Worm (Caenorhabditis elegans) whole organism, young adult: Measurements from ENCODE around the gene nud-1.

ENCODE experiments used
- F23B12.7 ChIP-seq: sonication (generic microtip); optimal IDR thresholded peaks from 2 replicates; lab custom pipeline; 2017; ENCODE audit warnings: missing genetic modification characterization, mild to moderate bottlenecking, missing compliant biosample characterization, antibody characterized with exemption, moderate library complexity; ENCODE audit not compliant: insufficient read depth
- F33H1.4 ChIP-seq: fragments of 200-800 bp; sonication (Bioruptor generic); IDR thresholded peaks from 2 replicates; pipeline ENCODE4 v1.3.6; 2022; ENCODE audit warnings: missing genetic modification reagents, missing genetic modification characterization, missing compliant biosample characterization
- ama-1 ChIP-seq, 3 experiments: fragments of 150-350 bp in 1 of 3; sonication (generic microtip) in 2 of 3; optimal IDR thresholded peaks; 2 replicates each; lab custom pipeline; 2014 to 2018; ENCODE audit warnings: missing biosample characterization in 2 of 3, missing genetic modification characterization in 2 of 3, missing genetic modification reagents in 2 of 3
- him-1 ChIP-seq: sonication (generic microtip); optimal IDR thresholded peaks from 2 replicates; lab custom pipeline; 2016; ENCODE audit warnings: missing genotype, missing genetic modification reagents, missing genetic modification characterization, missing compliant biosample characterization
- madf-3 ChIP-seq: fragments of 200-800 bp; sonication (Bioruptor generic); IDR thresholded peaks from 2 replicates; pipeline ENCODE4 v1.3.6; 2022; ENCODE audit warnings: missing genetic modification reagents, missing genetic modification characterization, missing compliant biosample characterization
- madf-8 ChIP-seq: fragments of 200-800 bp; sonication (Bioruptor generic); conservative IDR thresholded peaks from 2 replicates; pipeline ENCODE4 v1.3.6; 2022; ENCODE audit warnings: missing genetic modification reagents, missing genetic modification characterization, missing compliant biosample characterization
- unc-62 ChIP-seq: fragments of 150-350 bp; optimal IDR thresholded peaks from 2 replicates; lab custom pipeline; 2014; ENCODE audit warnings: missing biosample characterization, missing genetic modification reagents, missing genetic modification characterization
- xnd-1 ChIP-seq: sonication (generic microtip); optimal IDR thresholded peaks from 2 replicates; lab custom pipeline; 2016; ENCODE audit warnings: missing genotype, missing genetic modification reagents, missing genetic modification characterization, missing compliant biosample characterization
- zim-3 ChIP-seq: sonication (generic microtip); optimal IDR thresholded peaks from 2 replicates; lab custom pipeline; 2017; ENCODE audit warnings: mild to moderate bottlenecking, missing genetic modification characterization, moderate library complexity, missing compliant biosample characterization
- ztf-18 ChIP-seq: sonication (generic microtip); optimal IDR thresholded peaks from 2 replicates; lab custom pipeline; 2016; ENCODE audit warnings: missing genotype, mild to moderate bottlenecking, missing genetic modification characterization, missing compliant biosample characterization

ce11 chrIII:13348891-13349290, 7.6 kb downstream of the nud-1 start:
- TF ChIP-seq unc-62 (GFP tag; lab: Kevin White, UChicago) (no peak), F23B12.7 (tag; lab: Kevin White, UChicago) (no peak), xnd-1 (tag; lab: Kevin White, UChicago) (no peak), him-1 (tag; lab: Kevin White, UChicago) (no peak), madf-8 (GFP tag; lab: Robert Waterston, UW) (no peak), F33H1.4 (no peak), ama-1 (optimal IDR thresholded peaks at IDR 0.05; lab: Kevin White, UChicago) (no peak), ama-1 (GFP tag; optimal IDR thresholded peaks at IDR 0.05; lab: Kevin White, UChicago) (no peak), madf-3 (GFP tag; lab: Robert Waterston, UW) (no peak), ztf-18 (tag; lab: Kevin White, UChicago) (no peak), zim-3 (tag; lab: Kevin White, UChicago) (no peak)
